Fruit fly (Drosophila melanogaster): ENCODE data around the gene TM9SF2.

The TM9SF2 gene

DNA sequence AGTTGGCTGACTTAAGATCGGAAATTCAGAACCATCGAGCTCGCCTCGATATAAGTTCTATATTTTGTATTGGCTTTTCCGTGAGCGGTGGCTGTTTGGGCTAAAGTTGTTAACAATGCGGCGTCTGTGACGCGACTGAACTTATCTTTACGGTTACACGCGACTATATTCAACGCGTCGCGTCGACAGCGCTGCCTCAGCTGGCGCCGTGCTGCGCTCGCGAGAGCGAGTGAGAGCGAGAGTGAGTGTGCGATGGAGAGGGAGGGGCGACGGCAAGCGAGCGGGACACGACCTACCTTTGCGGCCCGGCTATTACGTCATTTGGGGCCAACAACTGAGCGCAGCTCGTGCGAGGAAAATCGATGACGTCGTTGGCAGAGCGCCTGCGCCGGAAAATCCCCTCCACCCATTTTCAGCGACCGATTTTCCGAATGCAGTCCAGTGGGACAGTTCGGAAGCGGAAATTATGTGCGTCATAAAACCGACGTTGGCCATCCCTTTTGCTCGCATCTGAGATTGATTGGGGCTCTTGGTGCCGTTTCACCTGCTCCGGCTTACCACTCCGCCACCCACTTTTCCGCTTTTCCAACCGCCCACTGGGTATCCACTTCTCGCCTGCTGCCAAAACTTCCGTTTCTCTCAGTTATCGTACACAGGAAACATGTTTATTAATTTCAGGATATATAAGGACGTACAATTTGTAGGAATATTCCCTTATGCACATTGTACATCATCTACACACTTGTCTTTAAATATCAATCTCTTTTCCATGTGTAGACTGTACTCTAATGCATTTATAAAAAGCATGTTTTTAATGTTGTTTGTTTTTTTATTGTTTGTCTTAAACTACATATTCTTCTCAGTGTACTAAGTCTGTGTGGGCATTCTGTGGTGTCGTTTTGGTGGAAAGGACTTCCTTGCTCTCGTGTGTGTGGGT, 19.4 kb downstream of the TM9SF2 start, which contains the start of gene Hr38 (continued):
- peak; percentile 22 for TF ChIP-seq zfh2 (GFP tag; optimal IDR thresholded peaks at IDR 0.05)
- peak; percentile 1 for TF ChIP-seq bab2 (GFP tag; optimal IDR thresholded peaks at IDR 0.05)
- no peak for TF ChIP-seq Neu2 (GFP tag; optimal IDR thresholded peaks at IDR 0.05; ENCODE audit: borderline replicate concordance)
- peak; percentile 65 for TF ChIP-seq CG10321 (GFP tag; IDR thresholded peaks at IDR 0.05)
- peak; percentile 49 for TF ChIP-seq lilli (GFP tag; optimal IDR thresholded peaks at IDR 0.05)
- peak; percentile 37 for TF ChIP-seq Myb (GFP tag; optimal IDR thresholded peaks at IDR 0.05)
- TF ChIP-seq CG14965 (GFP tag; optimal IDR thresholded peaks at IDR 0.05; ENCODE audit: borderline replicate concordance) = no peak
- TF ChIP-seq tap (tag; optimal IDR thresholded peaks at IDR 0.05) = no peak
- peak; percentile 23 to 56 for TF ChIP-seq dpn (GFP tag; optimal IDR thresholded peaks at IDR 0.05)
- no peak for TF ChIP-seq cg (GFP tag; optimal IDR thresholded peaks at IDR 0.05)
- TF ChIP-seq CG12769 (tag; optimal IDR thresholded peaks at IDR 0.05) = peak; percentile 73
- no peak for TF ChIP-seq CG10979 (tag; optimal IDR thresholded peaks at IDR 0.05)
- peak; percentile 83 for TF ChIP-seq lab (GFP tag; optimal IDR thresholded peaks at IDR 0.05)
- TF ChIP-seq slou (GFP tag; optimal IDR thresholded peaks at IDR 0.05) = no peak
- TF ChIP-seq slp2 (GFP tag; optimal IDR thresholded peaks at IDR 0.05) = no peak
- peak; percentile 65; the same call in 2 of the 3 replicates for TF ChIP-seq ci (GFP tag; IDR thresholded peaks at IDR 0.05)
- no peak for TF ChIP-seq lbe (GFP tag; optimal IDR thresholded peaks at IDR 0.05)
- TF ChIP-seq chif (GFP tag; optimal IDR thresholded peaks at IDR 0.05) = no peak
- no peak for TF ChIP-seq B-H1 (GFP tag; IDR thresholded peaks at IDR 0.05)
- peak; percentile 17 for TF ChIP-seq schlank (tag; optimal IDR thresholded peaks at IDR 0.05)
- peak; percentile 65 for TF ChIP-seq CG15269 (tag; optimal IDR thresholded peaks at IDR 0.05)
- peak; percentile 66; the same call in 2 of the 3 replicates for TF ChIP-seq CG34224 (GFP tag; IDR thresholded peaks at IDR 0.05; ENCODE audit: partially characterized antibody)
- TF ChIP-seq CG1602 (GFP tag; optimal IDR thresholded peaks at IDR 0.05) = peak; percentile 8
- peak; percentile 82 for TF ChIP-seq CG13894 (tag; optimal IDR thresholded peaks at IDR 0.05)
- TF ChIP-seq tna (GFP tag; IDR thresholded peaks at IDR 0.05; ENCODE audit: partially characterized antibody) = peak; percentile 37; the same call in 1 of the 2 replicates
- peak; percentile 82 for TF ChIP-seq CG2120 (GFP tag; optimal IDR thresholded peaks at IDR 0.05)
- TF ChIP-seq nmo (GFP tag; optimal IDR thresholded peaks at IDR 0.05) = peak; percentile 4
- 0 out of 2 replicates have a peak, but pooled peaks have one; percentile 12 for TF ChIP-seq wor (GFP tag; IDR thresholded peaks at IDR 0.05)
- no peak for TF ChIP-seq CG9797 (GFP tag; optimal IDR thresholded peaks at IDR 0.05)
- TF ChIP-seq CG15073 (GFP tag; optimal IDR thresholded peaks at IDR 0.05) = no peak
- no peak for TF ChIP-seq CG8290 (GFP tag; optimal IDR thresholded peaks at IDR 0.05)
- peak; percentile 11 to 45 for TF ChIP-seq CG8290 (tag; optimal IDR thresholded peaks at IDR 0.05)
- TF ChIP-seq Gug (GFP tag; IDR thresholded peaks at IDR 0.05) = 0 out of 4 replicates have a peak, but pooled peaks have one; percentile 7
- TF ChIP-seq ara (GFP tag; IDR thresholded peaks at IDR 0.05) = 0 out of 2 replicates have a peak, but pooled peaks have one; percentile 27
- no peak for TF ChIP-seq cas (GFP tag; IDR thresholded peaks at IDR 0.05)
- TF ChIP-seq tgo (GFP tag; IDR thresholded peaks at IDR 0.05) = 0 out of 3 replicates have a peak, but pooled peaks have one; percentile 15
- TF ChIP-seq CG6175 (GFP tag; IDR thresholded peaks at IDR 0.05) = no peak
- peak; percentile 99 for TF ChIP-seq Adf1 (GFP tag; IDR thresholded peaks at IDR 0.05)
- TF ChIP-seq wek (GFP tag; optimal IDR thresholded peaks at IDR 0.05) = peak; percentile 0
- TF ChIP-seq ERR (GFP tag; optimal IDR thresholded peaks at IDR 0.05) = peak; percentile 9
- no peak for TF ChIP-seq gsb (GFP tag; IDR thresholded peaks at IDR 0.05)
- peak; percentile 72 for TF ChIP-seq CG7556 (GFP tag; optimal IDR thresholded peaks at IDR 0.05)
- TF ChIP-seq run (tag; optimal IDR thresholded peaks at IDR 0.05) = no peak
- TF ChIP-seq Scr (GFP tag; IDR thresholded peaks at IDR 0.05; ENCODE audit: partially characterized antibody) = peak; percentile 20
- no peak for TF ChIP-seq Ets65A (GFP tag)
- TF ChIP-seq CG5953 (GFP tag; IDR thresholded peaks at IDR 0.05) = no peak
- TF ChIP-seq kay (GFP tag; optimal IDR thresholded peaks at IDR 0.05) = no peak
- TF ChIP-seq Oli (tag; optimal IDR thresholded peaks at IDR 0.05) = peak; percentile 47
